Worm (Caenorhabditis elegans) whole organism, L4 larva: ENCODE data around the gene W09C2.8.

Experiments used
- ama-1 ChIP-seq: fragments of 150-350 bp; optimal IDR thresholded peaks from 2 replicates; lab custom pipeline; 2014; ENCODE audit warnings: inconsistent platforms, mixed read lengths
- fkh-10 ChIP-seq: fragments of 150-350 bp; optimal IDR thresholded peaks from 2 replicates; lab custom pipeline; 2014; ENCODE audit warnings: missing biosample characterization, missing genetic modification reagents, missing genetic modification characterization
- madf-5 ChIP-seq, 2 experiments: fragments of 200-800 bp; sonication (Bioruptor generic); IDR thresholded peaks; 2 replicates each; pipeline ENCODE4 v1.3.6; 2022; ENCODE audit warnings: missing compliant biosample characterization in 2 of 2, missing genetic modification characterization in 2 of 2
- mxl-2 ChIP-seq: fragments of 200-800 bp; sonication (Bioruptor generic); conservative IDR thresholded peaks from 2 replicates; pipeline ENCODE4 v1.3.6; 2022; ENCODE audit warnings: missing genetic modification reagents, missing genetic modification characterization, missing compliant biosample characterization
- nhr-237 ChIP-seq: sonication (generic microtip); optimal IDR thresholded peaks from 2 replicates; lab custom pipeline; 2017; ENCODE audit warnings: missing biosample characterization, missing genetic modification characterization
- nhr-6 ChIP-seq: fragments of 150-350 bp; optimal IDR thresholded peaks from 2 replicates; lab custom pipeline; 2014; ENCODE audit warnings: missing biosample characterization, missing genetic modification characterization
- nhr-77 ChIP-seq: fragments of 150-350 bp; optimal IDR thresholded peaks from 2 replicates; lab custom pipeline; 2014; ENCODE audit warnings: missing biosample characterization, missing genetic modification characterization
- unc-62 ChIP-seq, 3 experiments: fragments of 150-350 bp in 1 of 3; sonication (generic microtip); optimal IDR thresholded peaks in 2 of 3; peaks in 1 of 3; 1 replicate in 1 of 3; 2 replicates in 2 of 3; lab custom pipeline; 2014 to 2017; ENCODE audit warnings: missing biosample characterization in 3 of 3, missing genetic modification characterization in 3 of 3, missing genetic modification reagents in 3 of 3, missing genotype in 1 of 3
- zfp-3 ChIP-seq: fragments of 200-800 bp; sonication (Bioruptor generic); conservative IDR thresholded peaks from 2 replicates; pipeline ENCODE4 v1.3.6; 2022; ENCODE audit warnings: missing genetic modification reagents, missing genetic modification characterization, missing compliant biosample characterization

ce11 chrIV:9634848-9635247 is 10.7 kb upstream of the W09C2.8 start, which contains the start of gene mca-1:
- no peak for TF ChIP-seq nhr-77
- TF ChIP-seq madf-5 (GFP tag; IDR thresholded peaks at IDR 0.05; lab: Robert Waterston, UW) = no peak
- TF ChIP-seq nhr-6 (tag; lab: Kevin White, UChicago) = no peak
- TF ChIP-seq mxl-2 = no peak
- TF ChIP-seq unc-62 (GFP tag; optimal IDR thresholded peaks at IDR 0.05 in 1 of 2; lab: Kevin White, UChicago) = no peak
- TF ChIP-seq unc-62 (tag; optimal IDR thresholded peaks at IDR 0.05; lab: Kevin White, UChicago) = no peak
- no peak for TF ChIP-seq fkh-10 (GFP tag; lab: Kevin White, UChicago)
- no peak for TF ChIP-seq ama-1 (lab: Kevin White, UChicago)
- TF ChIP-seq nhr-237 (tag; lab: Kevin White, UChicago) = no peak
- no peak for TF ChIP-seq zfp-3 (GFP tag; lab: Robert Waterston, UW)
